Fruit fly (Drosophila melanogaster): ENCODE results near the gene CG31809.

Gene CG31809

dm6 chr2L:16850442-16850841 is 8.1 kb downstream of the CG31809 start:
- TF ChIP-seq psq (optimal IDR thresholded peaks at IDR 0.05) (no peak), Dll (optimal IDR thresholded peaks at IDR 0.05) (no peak), EcR (GFP tag; optimal IDR thresholded peaks at IDR 0.05) (no peak), pan (optimal IDR thresholded peaks at IDR 0.05) (no peak), usp (GFP tag; optimal IDR thresholded peaks at IDR 0.05) (no peak), CG8478 (optimal IDR thresholded peaks at IDR 0.05) (no peak)

DNA sequence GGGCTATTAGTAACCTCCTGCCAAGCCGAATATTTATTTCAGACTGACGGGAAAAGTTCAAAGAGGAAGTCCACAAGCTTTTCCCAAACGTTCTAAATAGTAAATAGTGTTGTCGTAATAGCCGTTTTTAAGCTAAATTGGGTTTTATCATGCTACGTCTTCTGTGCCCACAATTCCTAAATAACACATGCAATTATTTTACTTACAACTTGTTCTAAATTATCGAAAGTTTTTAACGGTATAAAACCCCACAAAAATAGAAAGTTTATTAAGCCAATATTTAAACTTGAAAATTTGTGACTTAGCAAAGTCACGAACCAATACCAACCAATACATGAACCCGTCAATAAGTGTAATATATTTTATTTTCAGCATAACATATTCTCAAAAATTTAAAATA is 9.8 kb downstream of the CG31809 start, which contains the start of gene CG13284:
CG13284 (minus strand) TSS at position 47 of the 400 bp plus-strand sequence.
- no peak for TF ChIP-seq Dll (optimal IDR thresholded peaks at IDR 0.05)
- no peak for TF ChIP-seq pan (optimal IDR thresholded peaks at IDR 0.05)
- TF ChIP-seq EcR (GFP tag; optimal IDR thresholded peaks at IDR 0.05), result no peak
- no peak for TF ChIP-seq usp (GFP tag; optimal IDR thresholded peaks at IDR 0.05)
- TF ChIP-seq psq (optimal IDR thresholded peaks at IDR 0.05), result no peak
- TF ChIP-seq CG8478 (optimal IDR thresholded peaks at IDR 0.05), result no peak

DNA sequence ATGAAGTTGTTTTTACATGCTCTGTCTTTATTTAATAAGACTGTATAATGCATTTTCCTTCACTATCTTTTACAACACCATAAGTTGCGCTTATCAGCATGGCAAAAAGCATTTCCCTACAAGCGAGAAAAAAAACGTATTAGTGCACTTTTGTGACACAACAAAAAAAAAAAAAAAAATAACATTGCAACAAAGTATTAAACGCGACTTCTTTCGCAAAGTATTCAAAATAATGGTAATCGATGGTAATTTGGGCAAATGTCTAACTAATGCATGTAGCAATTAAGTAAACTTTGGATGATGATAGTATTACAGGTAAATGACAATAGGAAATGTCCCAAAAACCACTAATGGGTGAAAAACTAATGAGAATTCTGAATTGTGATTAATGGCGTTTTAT is 10.6 kb downstream of the CG31809 start:
- TF ChIP-seq CG8478 (optimal IDR thresholded peaks at IDR 0.05), result no peak
- no peak for TF ChIP-seq pan (optimal IDR thresholded peaks at IDR 0.05)
- TF ChIP-seq EcR (GFP tag; optimal IDR thresholded peaks at IDR 0.05), result no peak
- TF ChIP-seq Dll (optimal IDR thresholded peaks at IDR 0.05), result no peak
- no peak for TF ChIP-seq usp (GFP tag; optimal IDR thresholded peaks at IDR 0.05)
- TF ChIP-seq psq (optimal IDR thresholded peaks at IDR 0.05), result no peak

DNA sequence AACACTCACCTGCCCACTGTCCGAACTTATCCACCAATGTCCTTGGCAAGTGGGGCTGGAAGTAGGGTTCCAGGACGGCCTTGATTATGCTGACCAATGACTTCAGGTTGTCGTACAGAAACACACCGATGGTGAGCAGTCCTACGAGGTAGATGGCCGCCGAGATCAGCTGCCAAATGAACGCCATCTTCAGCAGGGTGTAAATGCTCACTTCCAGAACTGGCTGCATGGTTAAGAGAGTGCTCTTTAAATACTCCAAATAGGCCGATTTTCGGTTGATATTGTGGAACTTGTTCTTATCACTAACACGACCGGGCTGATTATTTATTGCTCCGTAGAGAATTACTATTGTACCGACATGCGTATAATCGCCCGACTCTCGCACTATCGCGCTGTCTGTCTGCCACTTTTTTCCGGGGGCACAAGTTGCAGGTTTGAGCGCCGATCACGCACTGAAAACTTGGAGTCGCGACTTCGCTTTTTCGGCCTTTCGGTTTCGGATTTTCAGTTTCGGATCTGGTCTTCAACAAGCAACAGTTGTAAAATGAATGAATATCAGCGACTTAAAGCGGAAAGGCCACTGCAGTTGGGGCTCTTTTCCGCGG is 11.7 kb downstream of the CG31809 start:
- TF ChIP-seq EcR (GFP tag; optimal IDR thresholded peaks at IDR 0.05) (no peak), pan (optimal IDR thresholded peaks at IDR 0.05) (no peak), usp (GFP tag; optimal IDR thresholded peaks at IDR 0.05) (no peak), psq (optimal IDR thresholded peaks at IDR 0.05) (no peak), Dll (optimal IDR thresholded peaks at IDR 0.05) (no peak), CG8478 (optimal IDR thresholded peaks at IDR 0.05) (no peak)

DNA sequence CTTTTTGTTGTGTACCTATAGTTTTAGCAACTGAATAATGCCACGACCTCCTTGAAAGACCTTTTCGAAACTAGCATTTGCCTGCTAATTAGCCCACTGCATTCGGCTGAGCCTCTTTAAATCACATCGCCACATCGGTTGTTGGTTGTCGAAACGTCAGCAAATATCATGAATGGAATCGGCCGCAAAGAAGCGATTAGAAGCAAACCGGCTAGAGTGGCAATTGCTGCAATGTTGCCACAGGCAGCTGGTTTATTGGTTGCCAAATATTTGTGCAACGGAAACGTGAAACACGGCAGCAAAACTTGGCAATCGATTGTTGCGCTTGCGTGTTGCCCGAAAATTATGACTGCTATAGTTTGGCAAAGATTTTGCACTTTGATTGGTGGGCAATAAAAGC is 13.3 kb downstream of the CG31809 start:
- TF ChIP-seq Dll (optimal IDR thresholded peaks at IDR 0.05), result no peak
- TF ChIP-seq pan (optimal IDR thresholded peaks at IDR 0.05), result no peak
- no peak for TF ChIP-seq psq (optimal IDR thresholded peaks at IDR 0.05)
- no peak for TF ChIP-seq EcR (GFP tag; optimal IDR thresholded peaks at IDR 0.05)
- TF ChIP-seq usp (GFP tag; optimal IDR thresholded peaks at IDR 0.05), result no peak
- no peak for TF ChIP-seq CG8478 (optimal IDR thresholded peaks at IDR 0.05)

- TF ChIP-seq EcR (GFP tag; optimal IDR thresholded peaks at IDR 0.05), result no peak
- TF ChIP-seq Dll (optimal IDR thresholded peaks at IDR 0.05), result no peak
- no peak for TF ChIP-seq CG8478 (optimal IDR thresholded peaks at IDR 0.05)
- no peak for TF ChIP-seq pan (optimal IDR thresholded peaks at IDR 0.05)
- no peak for TF ChIP-seq usp (GFP tag; optimal IDR thresholded peaks at IDR 0.05)
- no peak for TF ChIP-seq psq (optimal IDR thresholded peaks at IDR 0.05)
Observed at dm6 chr2L:16843336-16843735, 15.2 kb downstream of the CG31809 start.

DNA sequence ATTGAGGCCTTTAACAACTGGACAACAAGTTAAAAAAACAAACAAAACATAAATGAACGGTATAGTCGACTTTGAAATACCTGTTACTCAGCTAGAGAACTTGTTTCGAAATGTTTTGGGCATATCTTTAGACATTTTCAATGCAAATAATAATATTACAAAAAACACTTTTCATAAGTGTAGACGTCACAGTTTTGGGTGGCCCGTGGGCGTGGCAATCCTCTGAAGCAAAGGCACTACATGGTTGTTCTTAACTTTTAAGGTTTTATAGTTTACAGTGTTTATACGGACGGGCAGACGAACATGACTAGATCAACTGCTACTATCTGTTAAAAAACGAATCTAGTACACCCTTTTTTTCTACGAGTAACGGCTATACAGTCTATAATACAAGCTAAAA is 16.0 kb downstream of the CG31809 start:
- TF ChIP-seq Dll (optimal IDR thresholded peaks at IDR 0.05), result no peak
- TF ChIP-seq pan (optimal IDR thresholded peaks at IDR 0.05), result peak; percentile 66
- TF ChIP-seq usp (GFP tag; optimal IDR thresholded peaks at IDR 0.05), result no peak
- TF ChIP-seq psq (optimal IDR thresholded peaks at IDR 0.05), result no peak
- no peak for TF ChIP-seq EcR (GFP tag; optimal IDR thresholded peaks at IDR 0.05)

- no peak for TF ChIP-seq Dll (optimal IDR thresholded peaks at IDR 0.05)
Observed at dm6 chr2L:16839665-16840064, 18.8 kb downstream of the CG31809 start.

DNA sequence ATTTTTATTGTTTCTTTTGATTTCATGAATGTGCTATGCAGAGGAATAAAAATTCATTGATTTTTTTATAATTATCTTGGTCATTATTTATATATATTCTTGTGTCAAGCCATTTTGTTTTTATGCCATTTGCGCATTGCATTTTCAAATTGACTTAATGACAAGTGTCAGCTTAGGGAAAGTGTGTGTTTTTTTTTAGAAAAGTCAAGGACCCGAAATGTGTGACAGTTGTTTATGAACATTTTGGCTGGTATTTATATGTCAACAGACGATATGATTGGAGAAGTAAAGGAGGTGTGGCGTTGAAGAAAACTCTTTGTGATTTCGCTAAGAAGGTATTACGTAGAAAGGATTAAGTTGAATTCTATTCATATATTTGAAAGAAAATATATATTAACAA is 20.8 kb downstream of the CG31809 start, which contains the start of the genes SclA and SclB:
SclA (plus strand) TSS at position 301 of the 400 bp plus-strand sequence.
SclB (plus strand) TSS at position 301 of the 400 bp plus-strand sequence.
- TF ChIP-seq pan (optimal IDR thresholded peaks at IDR 0.05) (no peak), psq (optimal IDR thresholded peaks at IDR 0.05) (no peak), Dll (optimal IDR thresholded peaks at IDR 0.05) (no peak), CG8478 (optimal IDR thresholded peaks at IDR 0.05) (no peak), usp (GFP tag; optimal IDR thresholded peaks at IDR 0.05) (no peak), EcR (GFP tag; optimal IDR thresholded peaks at IDR 0.05) (no peak)

dm6 chr2L:16837158-16837557 is 21.4 kb downstream of the CG31809 start, which contains the start of gene Nepl9:
Gene Nepl9 (minus strand): TSS chr2L:16837258.
- TF ChIP-seq Dll (optimal IDR thresholded peaks at IDR 0.05), result no peak
- TF ChIP-seq EcR (GFP tag; optimal IDR thresholded peaks at IDR 0.05), result no peak

DNA sequence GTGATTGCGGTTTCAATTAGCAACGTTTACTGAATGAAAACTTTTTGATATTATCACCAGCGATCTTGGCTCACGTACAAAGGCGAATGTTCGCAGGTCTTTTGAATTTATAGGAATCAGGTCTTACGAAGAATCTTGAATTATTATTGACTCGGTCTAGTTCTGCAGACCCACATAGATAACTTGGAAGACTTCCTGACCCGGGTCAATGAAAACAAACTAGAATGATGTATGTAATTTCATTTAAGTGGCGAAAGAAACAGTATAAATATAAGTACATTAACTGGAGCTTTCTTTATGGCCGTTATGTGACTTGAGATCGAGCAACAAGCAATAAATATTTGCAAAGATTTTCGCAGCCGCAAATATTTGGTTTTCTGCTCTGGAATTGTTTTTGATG is 24.1 kb downstream of the CG31809 start, which contains the start of gene CG13282:
CG13282 (minus strand) TSS at position 101 of the 400 bp plus-strand sequence.
- TF ChIP-seq Dll (optimal IDR thresholded peaks at IDR 0.05) (no peak), psq (optimal IDR thresholded peaks at IDR 0.05) (no peak), CG8478 (optimal IDR thresholded peaks at IDR 0.05) (no peak), EcR (GFP tag; optimal IDR thresholded peaks at IDR 0.05) (no peak)

- TF ChIP-seq usp (GFP tag; optimal IDR thresholded peaks at IDR 0.05), result no peak
- TF ChIP-seq Dll (optimal IDR thresholded peaks at IDR 0.05), result no peak
- no peak for TF ChIP-seq pan (optimal IDR thresholded peaks at IDR 0.05)
- peak; percentile 31 for TF ChIP-seq CG8478 (optimal IDR thresholded peaks at IDR 0.05)
- no peak for TF ChIP-seq psq (optimal IDR thresholded peaks at IDR 0.05)
Observed at dm6 chr2L:16826872-16827506, 31.5 kb downstream of the CG31809 start, which contains the start of gene AspRS-m. Gene AspRS-m (plus strand): TSS chr2L:16827078.

DNA sequence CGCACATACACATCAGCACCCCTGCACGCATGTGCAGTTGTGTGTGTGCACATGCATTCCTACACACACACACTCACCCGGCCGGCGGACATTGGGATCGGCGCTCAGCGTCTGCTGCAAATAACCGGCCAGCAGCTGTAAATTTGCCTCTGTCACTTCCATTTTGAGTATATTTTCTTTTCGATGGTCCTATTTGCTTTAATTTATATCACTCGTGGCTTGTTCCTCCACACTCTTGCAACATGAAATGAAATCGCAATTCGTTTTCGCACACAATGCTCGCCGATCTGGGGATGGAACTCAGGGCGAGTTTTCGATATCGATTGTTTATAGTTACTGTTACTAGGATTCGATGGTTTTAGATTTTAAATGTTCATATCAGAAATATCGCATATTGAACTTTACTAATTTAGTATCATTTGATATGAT is 33.6 kb downstream of the CG31809 start, which contains the start of gene Cse1:
Cse1 (minus strand) TSS at position 303 of the 429 bp plus-strand sequence.
- no peak for TF ChIP-seq psq (optimal IDR thresholded peaks at IDR 0.05)
- no peak for TF ChIP-seq Dll (optimal IDR thresholded peaks at IDR 0.05)
- TF ChIP-seq CG8478 (optimal IDR thresholded peaks at IDR 0.05), result peak; percentile 3
- no peak for TF ChIP-seq usp (GFP tag; optimal IDR thresholded peaks at IDR 0.05)
- no peak for TF ChIP-seq EcR (GFP tag; optimal IDR thresholded peaks at IDR 0.05)
- no peak for TF ChIP-seq pan (optimal IDR thresholded peaks at IDR 0.05)

Data from whole organism.